Worm (Caenorhabditis elegans): ENCODE measurements around the gene msp-45.

DNA sequence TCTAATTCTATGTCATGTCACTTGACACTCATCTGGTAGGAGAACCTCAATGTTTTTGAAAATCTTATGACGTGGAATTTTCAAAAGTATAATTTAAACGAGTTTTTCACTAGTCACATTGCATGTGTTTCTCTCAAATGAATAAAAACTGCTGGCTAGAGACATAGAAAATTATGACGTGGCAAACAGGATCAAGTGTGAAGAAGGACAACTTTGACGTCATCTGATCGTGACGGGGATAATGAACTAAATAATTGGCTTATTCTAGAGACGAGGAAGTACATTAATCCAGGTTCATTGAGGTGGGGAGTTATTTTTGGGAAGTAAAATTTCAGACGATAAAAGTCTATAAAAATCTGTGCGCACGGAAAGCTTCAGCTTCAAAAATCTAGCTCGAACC is 26.3 kb upstream of the msp-45 start:
- TF ChIP-seq nhr-25 (tag; optimal IDR thresholded peaks at IDR 0.05) (peak; percentile 40), nhr-23 (tag; optimal IDR thresholded peaks at IDR 0.05) (no peak), ZK546.5 (tag; optimal IDR thresholded peaks at IDR 0.05) (no peak), nhr-21 (tag; optimal IDR thresholded peaks at IDR 0.05) (no peak), ztf-1 (GFP tag; conservative IDR thresholded peaks at IDR 0.05) (no peak), unc-39 (tag; optimal IDR thresholded peaks at IDR 0.05) (no peak), nhr-237 (tag; optimal IDR thresholded peaks at IDR 0.05) (no peak)
